Worm (Caenorhabditis elegans) whole organism, mixed stage, embryonic: Measurements from ENCODE around the gene unc-104.

Experiments
- M03D4.4 ChIP-seq: sonication (generic microtip); optimal IDR thresholded peaks from 2 replicates; lab custom pipeline; 2017; ENCODE audit warnings: mild to moderate bottlenecking, missing genetic modification characterization, missing compliant biosample characterization
- bed-3 ChIP-seq: fragments of 200-800 bp; sonication (Bioruptor generic); optimal IDR thresholded peaks from 3 replicates; lab custom pipeline; 2018; ENCODE audit warnings: mild to moderate bottlenecking, missing genetic modification characterization, moderate library complexity, missing compliant biosample characterization
- blmp-1 ChIP-seq: fragments of 150-350 bp; optimal IDR thresholded peaks from 2 replicates; lab custom pipeline; 2014; ENCODE audit warnings: missing biosample characterization, missing genetic modification characterization
- ceh-39 ChIP-seq: fragments of 150-350 bp; optimal IDR thresholded peaks from 2 replicates; lab custom pipeline; 2014; ENCODE audit warnings: missing biosample characterization, missing genetic modification characterization
- ceh-43 ChIP-seq: fragments of 200-800 bp; sonication (Bioruptor generic); optimal IDR thresholded peaks from 2 replicates; lab custom pipeline; 2018; ENCODE audit warnings: mild to moderate bottlenecking, missing genetic modification characterization, moderate library complexity, missing compliant biosample characterization
- ceh-83 ChIP-seq: fragments of 200-800 bp; sonication (Bioruptor generic); optimal IDR thresholded peaks from 2 replicates; lab custom pipeline; 2018; ENCODE audit warnings: mild to moderate bottlenecking, missing genetic modification characterization, missing compliant biosample characterization
- ces-1 ChIP-seq: fragments of 150-350 bp; optimal IDR thresholded peaks from 2 replicates; lab custom pipeline; 2014; ENCODE audit warnings: missing biosample characterization, missing genetic modification reagents, missing genetic modification characterization
- cnd-1 ChIP-seq: fragments of 200-800 bp; sonication (Bioruptor generic); optimal IDR thresholded peaks from 2 replicates; lab custom pipeline; 2018; ENCODE audit warnings: mild to moderate bottlenecking, missing genetic modification characterization, missing compliant biosample characterization
- drap-1 ChIP-seq: fragments of 200-800 bp; sonication (Bioruptor generic); optimal IDR thresholded peaks from 3 replicates; lab custom pipeline; 2018; ENCODE audit warnings: mild to moderate bottlenecking, missing genetic modification characterization, missing compliant biosample characterization
- elt-1 ChIP-seq: sonication (generic microtip); optimal IDR thresholded peaks from 2 replicates; lab custom pipeline; 2017; ENCODE audit warnings: missing genetic modification characterization, mild to moderate bottlenecking, missing compliant biosample characterization, antibody characterized with exemption, moderate library complexity, borderline replicate concordance; ENCODE audit not compliant: insufficient read depth
- elt-3 ChIP-seq: fragments of 150-350 bp; optimal IDR thresholded peaks from 2 replicates; lab custom pipeline; 2014; ENCODE audit warnings: missing biosample characterization, missing genetic modification characterization
- flh-1 ChIP-seq: fragments of 200-800 bp; sonication (Bioruptor generic); optimal IDR thresholded peaks from 2 replicates; lab custom pipeline; 2018; ENCODE audit warnings: mild to moderate bottlenecking, missing genetic modification characterization, moderate library complexity, missing compliant biosample characterization
- ham-2 ChIP-seq: fragments of 200-800 bp; sonication (Bioruptor generic); optimal IDR thresholded peaks from 2 replicates; lab custom pipeline; 2018; ENCODE audit warnings: mild to moderate bottlenecking, missing genetic modification characterization, missing compliant biosample characterization
- hlh-1 ChIP-seq: fragments of 150-350 bp; optimal IDR thresholded peaks from 2 replicates; lab custom pipeline; 2014; ENCODE audit warnings: missing biosample characterization, missing genetic modification reagents, missing genetic modification characterization
- lin-13 ChIP-seq: fragments of 150-350 bp; optimal IDR thresholded peaks from 2 replicates; lab custom pipeline; 2014; ENCODE audit warnings: missing biosample characterization, missing genetic modification characterization
- lin-32 ChIP-seq: fragments of 200-800 bp; sonication (Bioruptor generic); optimal IDR thresholded peaks from 2 replicates; lab custom pipeline; 2018; ENCODE audit warnings: mild to moderate bottlenecking, missing genetic modification characterization, missing compliant biosample characterization
- lsy-2 ChIP-seq: fragments of 150-350 bp; optimal IDR thresholded peaks from 2 replicates; lab custom pipeline; 2014; ENCODE audit warnings: missing biosample characterization, missing genetic modification characterization
- mab-5 ChIP-seq: fragments of 150-350 bp; optimal IDR thresholded peaks from 2 replicates; lab custom pipeline; 2014; ENCODE audit warnings: missing biosample characterization, missing genetic modification characterization
- mep-1 ChIP-seq: fragments of 150-350 bp; optimal IDR thresholded peaks from 2 replicates; lab custom pipeline; 2017; ENCODE audit warnings: missing biosample characterization, missing genetic modification reagents, missing genetic modification characterization, inconsistent platforms
- mls-2 ChIP-seq: sonication (generic microtip); optimal IDR thresholded peaks from 2 replicates; lab custom pipeline; 2016; ENCODE audit warnings: mild to moderate bottlenecking, missing genetic modification characterization, moderate library complexity, missing compliant biosample characterization
- nhr-2 ChIP-seq: fragments of 150-350 bp; optimal IDR thresholded peaks from 2 replicates; lab custom pipeline; 2014; ENCODE audit warnings: missing biosample characterization, missing genetic modification characterization
- nhr-237 ChIP-seq: fragments of 150-350 bp; optimal IDR thresholded peaks from 2 replicates; lab custom pipeline; 2014; ENCODE audit warnings: missing biosample characterization, missing genetic modification characterization
- nhr-28 ChIP-seq: fragments of 150-350 bp; optimal IDR thresholded peaks from 2 replicates; lab custom pipeline; 2014; ENCODE audit warnings: missing biosample characterization, missing genetic modification characterization
- nhr-76 ChIP-seq: sonication (generic microtip); optimal IDR thresholded peaks from 2 replicates; lab custom pipeline; 2017; ENCODE audit warnings: missing biosample characterization, missing genetic modification characterization
- pha-4 ChIP-seq: fragments of 150-350 bp; optimal IDR thresholded peaks from 2 replicates; lab custom pipeline; 2018; ENCODE audit warnings: missing biosample characterization, missing genetic modification reagents, missing genetic modification characterization
- sem-2 ChIP-seq: fragments of 200-800 bp; sonication (Bioruptor generic); optimal IDR thresholded peaks from 2 replicates; lab custom pipeline; 2018; ENCODE audit warnings: mild to moderate bottlenecking, missing genetic modification characterization, missing compliant biosample characterization
- snpc-4 ChIP-seq: fragments of 150-350 bp; optimal IDR thresholded peaks from 2 replicates; lab custom pipeline; 2014; ENCODE audit warnings: missing biosample characterization, missing genetic modification characterization
- sptf-1 ChIP-seq: sonication (generic microtip); optimal IDR thresholded peaks from 2 replicates; lab custom pipeline; 2017; ENCODE audit warnings: mild to moderate bottlenecking, missing genetic modification characterization, moderate library complexity, missing compliant biosample characterization
- tbx-8 ChIP-seq: fragments of 200-800 bp; sonication (Bioruptor generic); optimal IDR thresholded peaks from 2 replicates; lab custom pipeline; 2018; ENCODE audit warnings: mild to moderate bottlenecking, missing genetic modification characterization, moderate library complexity, missing compliant biosample characterization
- unc-120 ChIP-seq: sonication (generic microtip); optimal IDR thresholded peaks from 2 replicates; lab custom pipeline; 2017; ENCODE audit warnings: missing genetic modification characterization, missing compliant biosample characterization; ENCODE audit not compliant: poor library complexity, severe bottlenecking
- unc-39 ChIP-seq: fragments of 150-350 bp; optimal IDR thresholded peaks from 2 replicates; lab custom pipeline; 2014; ENCODE audit warnings: missing biosample characterization, missing genetic modification characterization
- unc-62 ChIP-seq: fragments of 150-350 bp; optimal IDR thresholded peaks from 2 replicates; lab custom pipeline; 2014; ENCODE audit warnings: missing biosample characterization, missing genetic modification reagents, missing genetic modification characterization
- zip-8 ChIP-seq: fragments of 150-350 bp; optimal IDR thresholded peaks from 2 replicates; lab custom pipeline; 2014; ENCODE audit warnings: missing biosample characterization, missing genetic modification characterization

Gene unc-104

DNA sequence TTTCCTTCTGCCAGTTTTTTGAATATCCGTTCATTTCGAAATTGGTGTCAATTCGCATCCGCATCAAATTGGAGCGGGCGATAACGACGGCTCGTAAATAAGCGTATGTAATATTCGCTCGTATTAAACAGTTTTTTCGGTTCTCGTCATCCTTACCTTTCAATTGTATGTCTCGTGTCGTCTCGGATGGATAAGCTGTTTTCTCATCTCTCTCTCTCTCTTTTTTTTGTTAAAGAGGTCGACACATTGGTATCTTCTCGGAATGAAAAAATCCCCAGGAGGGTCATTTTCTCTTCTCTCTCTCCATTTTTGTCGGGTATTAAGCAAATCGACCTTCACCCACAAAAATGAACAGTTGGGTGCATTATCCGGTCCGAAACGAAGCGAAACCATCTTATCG lies 15.9 kb upstream of the unc-104 start:
- TF ChIP-seq pha-4 (tag; lab: Kevin White, UChicago): no peak
- TF ChIP-seq drap-1: no peak

DNA sequence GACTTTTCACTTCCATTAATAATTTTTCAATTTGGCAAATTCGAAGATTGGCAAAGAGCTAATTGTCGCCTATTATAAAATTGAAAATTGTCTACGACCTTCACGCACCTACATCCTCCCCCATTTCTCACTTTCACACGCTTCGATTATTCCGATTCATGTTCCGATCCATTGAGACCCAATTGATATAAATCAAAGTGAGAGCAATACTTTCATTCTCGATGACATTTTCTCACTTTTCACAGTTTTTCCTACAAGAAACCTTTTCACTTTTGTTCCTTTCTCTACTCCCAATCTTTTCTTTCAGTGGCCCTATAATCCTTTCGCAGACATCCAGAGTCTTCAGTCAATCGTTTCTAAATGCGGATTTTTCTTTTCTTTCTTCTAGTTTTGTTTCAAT lies 15.1 kb upstream of the unc-104 start, which contains the start of gene C15F1.2:
Gene C15F1.2 (plus strand): TSS at position 308 of the 400 bp plus-strand sequence.
- TF ChIP-seq blmp-1 (tag; lab: Kevin White, UChicago) (peak; percentile 44), ceh-39 (tag; lab: Kevin White, UChicago) (no peak)

DNA sequence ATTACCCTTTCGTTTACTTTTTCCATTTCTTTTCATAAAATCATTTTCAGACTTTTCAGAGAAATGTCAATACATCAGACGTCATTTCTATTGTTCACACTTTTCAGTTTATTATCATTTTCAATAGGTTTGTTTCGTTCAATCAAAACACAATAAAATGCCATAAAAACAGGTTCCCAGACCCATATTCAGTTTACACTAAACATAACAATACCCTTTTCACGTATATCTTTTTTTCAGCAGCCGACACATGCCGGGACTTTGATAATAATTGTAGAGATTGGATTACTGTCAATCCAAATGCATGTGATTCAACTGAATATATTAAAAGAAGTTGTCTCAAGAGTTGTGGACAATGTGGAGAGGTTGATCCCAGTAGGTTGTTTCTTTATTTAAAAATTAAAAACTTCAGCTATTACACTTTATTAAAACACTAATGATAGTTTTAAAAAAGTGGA lies 4.9 kb upstream of the unc-104 start, which contains the start of gene C15F1.1:
Gene C15F1.1 (plus strand): TSS at position 51 of the 458 bp plus-strand sequence.
- TF ChIP-seq M03D4.4 (tag; lab: Kevin White, UChicago): no peak
- no peak for TF ChIP-seq nhr-76
- TF ChIP-seq hlh-1 (tag; lab: Kevin White, UChicago): no peak
- no peak for TF ChIP-seq mab-5
- TF ChIP-seq nhr-28: no peak
- TF ChIP-seq lin-32 (GFP tag; lab: Kevin White, UChicago): no peak
- TF ChIP-seq lin-13 (tag; lab: Kevin White, UChicago): no peak
- no peak for TF ChIP-seq lsy-2 (tag; lab: Kevin White, UChicago)

DNA sequence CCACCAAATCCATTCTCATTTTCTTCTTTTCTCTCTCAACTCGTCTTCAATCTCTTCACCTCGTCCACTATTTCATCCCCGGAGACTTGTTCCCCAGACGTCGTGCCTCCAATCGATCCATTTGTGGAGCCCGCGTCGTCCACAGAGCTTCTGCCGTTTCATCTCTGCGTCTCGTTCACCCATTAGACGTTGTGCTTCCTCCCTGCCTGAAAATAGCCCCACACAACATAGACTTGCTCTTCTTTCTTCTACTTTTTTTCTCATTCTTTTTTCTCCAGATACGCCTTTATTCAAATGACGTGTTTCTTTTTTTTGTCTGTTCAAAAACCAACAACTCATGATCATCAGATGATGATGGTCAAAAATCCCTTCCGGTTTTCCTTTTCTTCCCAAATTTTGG lies 1.8 kb upstream of the unc-104 start:
- TF ChIP-seq mab-5 (no peak), elt-1 (no peak), mls-2 (tag; lab: Kevin White, UChicago) (no peak), cnd-1 (no peak), ces-1 (peak; percentile 71), hlh-1 (tag; lab: Kevin White, UChicago) (no peak)
- TF ChIP-seq, all 35 proteins: peak for 1

DNA sequence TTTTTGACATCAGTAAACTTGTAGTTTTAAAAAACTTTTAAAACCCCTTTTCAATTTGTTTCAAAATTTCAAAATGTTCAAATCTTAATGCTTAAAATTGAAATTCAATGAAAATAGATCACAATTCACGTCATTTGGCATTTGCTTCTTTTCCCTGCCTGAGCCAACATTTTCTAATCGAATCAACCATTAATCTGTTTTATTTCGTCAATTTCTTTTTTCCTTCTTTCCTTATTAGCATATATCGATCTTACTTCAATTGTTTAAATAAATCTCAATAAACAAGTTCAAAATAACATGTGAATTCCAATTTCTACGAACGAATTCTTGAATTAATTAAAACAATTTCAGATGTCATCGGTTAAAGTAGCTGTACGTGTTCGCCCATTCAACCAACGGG lies 796 bp downstream of the unc-104 start:
- TF ChIP-seq zip-8 (tag; lab: Kevin White, UChicago): no peak
- no peak for TF ChIP-seq bed-3 (GFP tag; lab: Kevin White, UChicago)
- TF ChIP-seq ces-1: peak; percentile 58
- TF ChIP-seq unc-39 (tag; lab: Kevin White, UChicago): no peak

DNA sequence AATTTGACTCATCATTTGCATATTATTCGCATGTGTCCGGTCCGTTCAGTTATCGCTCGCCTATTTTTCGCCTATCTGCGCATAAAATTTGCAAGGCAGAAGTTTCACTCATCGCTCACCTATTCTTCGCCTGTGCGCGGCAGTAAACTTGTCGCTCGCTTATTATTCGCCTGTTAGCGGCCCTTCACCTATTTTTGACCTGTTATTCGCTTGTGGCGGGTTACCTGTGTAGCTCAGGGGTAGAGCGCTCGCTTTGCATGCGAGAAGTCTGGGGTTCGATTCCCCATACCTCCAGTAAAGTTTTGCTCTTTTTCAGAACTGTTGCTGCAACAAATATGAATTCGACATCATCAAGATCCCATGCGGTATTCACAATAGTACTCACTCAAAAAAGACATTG lies 6.6 kb downstream of the unc-104 start:
- TF ChIP-seq sem-2 (GFP tag; lab: Kevin White, UChicago): peak; percentile 83
- TF ChIP-seq ceh-83 (GFP tag; lab: Kevin White, UChicago): peak; percentile 92
- TF ChIP-seq flh-1 (GFP tag; lab: Kevin White, UChicago): peak; percentile 75
- TF ChIP-seq M03D4.4 (tag; lab: Kevin White, UChicago): peak; percentile 92
- TF ChIP-seq drap-1: peak; percentile 90
- TF ChIP-seq lin-32 (GFP tag; lab: Kevin White, UChicago): peak; percentile 71
- TF ChIP-seq bed-3 (GFP tag; lab: Kevin White, UChicago): peak; percentile 73
- peak; percentile 66 for TF ChIP-seq unc-120
- peak; percentile 88 for TF ChIP-seq ham-2
- peak; percentile 90 for TF ChIP-seq cnd-1
- peak; percentile 70 for TF ChIP-seq tbx-8 (GFP tag; lab: Kevin White, UChicago)
- peak; percentile 92 for TF ChIP-seq mls-2 (tag; lab: Kevin White, UChicago)
- TF ChIP-seq sptf-1 (tag; lab: Kevin White, UChicago): peak; percentile 90
- TF ChIP-seq ceh-43 (GFP tag; lab: Kevin White, UChicago): peak; percentile 80
- TF ChIP-seq, all 35 proteins: peak for 14; not testable (repeated sequence) for 21

DNA sequence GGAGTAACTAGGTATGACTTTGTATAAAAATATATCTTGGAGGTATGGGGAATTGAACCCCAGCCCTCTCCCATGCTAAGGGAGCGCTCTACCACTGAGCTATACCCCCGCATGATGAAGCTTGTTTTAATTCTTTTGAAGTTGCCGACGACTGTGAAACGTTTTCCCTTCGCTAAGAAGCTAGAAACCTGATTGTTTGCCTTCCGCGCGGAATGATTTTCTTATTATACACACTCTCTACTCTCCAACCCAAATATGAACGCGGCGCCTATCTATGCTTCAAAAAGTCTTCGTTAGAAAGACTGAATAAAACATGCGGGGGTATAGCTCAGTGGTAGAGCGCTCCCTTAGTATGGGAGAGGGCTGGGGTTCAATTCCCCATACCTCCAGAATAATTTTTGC lies 8.2 kb downstream of the unc-104 start:
- no peak for TF ChIP-seq elt-1
- no peak for TF ChIP-seq flh-1 (GFP tag; lab: Kevin White, UChicago)
- no peak for TF ChIP-seq unc-120
- no peak for TF ChIP-seq unc-62
- TF ChIP-seq nhr-76: no peak
- no peak for TF ChIP-seq blmp-1 (tag; lab: Kevin White, UChicago)
- TF ChIP-seq elt-3 (tag; lab: Kevin White, UChicago): no peak
- TF ChIP-seq lin-13 (tag; lab: Kevin White, UChicago): no peak
- no peak for TF ChIP-seq ceh-43 (GFP tag; lab: Kevin White, UChicago)
- TF ChIP-seq ceh-83 (GFP tag; lab: Kevin White, UChicago): no peak
- TF ChIP-seq snpc-4 (tag; lab: Kevin White, UChicago): no peak
- TF ChIP-seq nhr-2 (tag; lab: Kevin White, UChicago): no peak
- TF ChIP-seq mep-1 (tag; lab: Kevin White, UChicago): no peak
- TF ChIP-seq mab-5: no peak
- no peak for TF ChIP-seq ham-2
- TF ChIP-seq nhr-237 (tag; lab: Kevin White, UChicago): no peak
- no peak for TF ChIP-seq ceh-39 (tag; lab: Kevin White, UChicago)
- no peak for TF ChIP-seq tbx-8 (GFP tag; lab: Kevin White, UChicago)
- no peak for TF ChIP-seq zip-8 (tag; lab: Kevin White, UChicago)
- no peak for TF ChIP-seq cnd-1
